Fruit fly (Drosophila melanogaster): ENCODE results near the gene ksh.

Gene ksh

dm6 chrX:19494830-19495610, at the start of gene ksh, which contains the start of the genes CG14200 and Pfrx (continued):
- peak; percentile 20; the same call in 1 of the 2 replicates for TF ChIP-seq al (GFP tag; IDR thresholded peaks at IDR 0.05)
- no peak for TF ChIP-seq CG12299 (tag; optimal IDR thresholded peaks at IDR 0.05)
- TF ChIP-seq CG7928 (GFP tag; optimal IDR thresholded peaks at IDR 0.05) = no peak
- peak; percentile 97 for TF ChIP-seq amos (GFP tag; IDR thresholded peaks at IDR 0.05; ENCODE audit: partially characterized antibody)
- no peak for TF ChIP-seq zf30C (GFP tag; optimal IDR thresholded peaks at IDR 0.05)
- peak; percentile 91 for TF ChIP-seq knrl (GFP tag; IDR thresholded peaks at IDR 0.05; ENCODE audit: partially characterized antibody)
- no peak for TF ChIP-seq CG6683 (GFP tag; optimal IDR thresholded peaks at IDR 0.05)
- no peak for TF ChIP-seq Hand (GFP tag; optimal IDR thresholded peaks at IDR 0.05)
- no peak for TF ChIP-seq Hsf (GFP tag; optimal IDR thresholded peaks at IDR 0.05)
- TF ChIP-seq CG11695 (GFP tag; IDR thresholded peaks at IDR 0.05) = no peak
- no peak for TF ChIP-seq trh (GFP tag; optimal IDR thresholded peaks at IDR 0.05)
- TF ChIP-seq jing (GFP tag; optimal IDR thresholded peaks at IDR 0.05) = no peak
- TF ChIP-seq nerfin-2 (GFP tag; IDR thresholded peaks at IDR 0.05; ENCODE audit: partially characterized antibody) = peak; percentile 86
- TF ChIP-seq en (GFP tag; optimal IDR thresholded peaks at IDR 0.05) = no peak
- peak; percentile 1 for TF ChIP-seq CG13424 (tag; optimal IDR thresholded peaks at IDR 0.05)
- no peak for TF ChIP-seq CG6175 (GFP tag; IDR thresholded peaks at IDR 0.05)
- no peak for TF ChIP-seq CG10959 (GFP tag; IDR thresholded peaks at IDR 0.05)
- TF ChIP-seq TFAM (GFP tag; optimal IDR thresholded peaks at IDR 0.05) = no peak
- TF ChIP-seq cas (GFP tag; IDR thresholded peaks at IDR 0.05) = no peak
- no peak for TF ChIP-seq sima (GFP tag; optimal IDR thresholded peaks at IDR 0.05)
- TF ChIP-seq Ets97D (GFP tag; optimal IDR thresholded peaks at IDR 0.05) = peak; percentile 39
- no peak for TF ChIP-seq CG2678 (tag; optimal IDR thresholded peaks at IDR 0.05)
- TF ChIP-seq p53 (GFP tag; optimal IDR thresholded peaks at IDR 0.05) = no peak
- TF ChIP-seq CoRest (tag; optimal IDR thresholded peaks at IDR 0.05) = peak; percentile 22
- TF ChIP-seq CG18599 (GFP tag; optimal IDR thresholded peaks at IDR 0.05) = no peak
- TF ChIP-seq CG12659 (GFP tag; optimal IDR thresholded peaks at IDR 0.05) = peak; percentile 38
- no peak for TF ChIP-seq CG8359 (GFP tag; optimal IDR thresholded peaks at IDR 0.05; ENCODE audit: borderline replicate concordance)
- no peak for TF ChIP-seq Asciz (GFP tag; optimal IDR thresholded peaks at IDR 0.05)
- no peak for TF ChIP-seq exex (tag; optimal IDR thresholded peaks at IDR 0.05)
- no peak for TF ChIP-seq Adf1 (GFP tag; IDR thresholded peaks at IDR 0.05)
- TF ChIP-seq CG8290 (GFP tag; optimal IDR thresholded peaks at IDR 0.05) = no peak
- no peak for TF ChIP-seq CG8290 (tag; optimal IDR thresholded peaks at IDR 0.05)
- no peak for TF ChIP-seq Rx (GFP tag; IDR thresholded peaks at IDR 0.05)
- no peak for TF ChIP-seq CG12391 (tag; optimal IDR thresholded peaks at IDR 0.05)
- TF ChIP-seq CG13296 (GFP tag; optimal IDR thresholded peaks at IDR 0.05) = no peak
- no peak for TF ChIP-seq sr (GFP tag; IDR thresholded peaks at IDR 0.05)
- TF ChIP-seq Elba2 (GFP tag; optimal IDR thresholded peaks at IDR 0.05) = no peak
- no peak for TF ChIP-seq CG11398 (GFP tag; optimal IDR thresholded peaks at IDR 0.05)
- TF ChIP-seq fu2 (GFP tag; optimal IDR thresholded peaks at IDR 0.05) = no peak
- TF ChIP-seq crc (GFP tag; optimal IDR thresholded peaks at IDR 0.05) = no peak
- TF ChIP-seq Doc3 (GFP tag; IDR thresholded peaks at IDR 0.05; ENCODE audit: partially characterized antibody) = peak; percentile 60
- no peak for TF ChIP-seq CG17359 (tag; optimal IDR thresholded peaks at IDR 0.05)
- TF ChIP-seq row (GFP tag; IDR thresholded peaks at IDR 0.05) = peak; percentile 72
- no peak for TF ChIP-seq CkIIα-i1 (GFP tag; IDR thresholded peaks at IDR 0.05)
- TF ChIP-seq CG17186 (GFP tag; optimal IDR thresholded peaks at IDR 0.05) = peak; percentile 84
- no peak for TF ChIP-seq Sry-β (GFP tag; optimal IDR thresholded peaks at IDR 0.05)
- TF ChIP-seq fd3F (GFP tag; optimal IDR thresholded peaks at IDR 0.05) = no peak
- TF ChIP-seq HLH54F (GFP tag; optimal IDR thresholded peaks at IDR 0.05) = peak; percentile 15
- no peak for TF ChIP-seq sqz (GFP tag; optimal IDR thresholded peaks at IDR 0.05)
- no peak for TF ChIP-seq odd (GFP tag; optimal IDR thresholded peaks at IDR 0.05)
